Worm (Caenorhabditis elegans): Measurements from ENCODE around the gene ncs-5.

ncs-5 gene

DNA sequence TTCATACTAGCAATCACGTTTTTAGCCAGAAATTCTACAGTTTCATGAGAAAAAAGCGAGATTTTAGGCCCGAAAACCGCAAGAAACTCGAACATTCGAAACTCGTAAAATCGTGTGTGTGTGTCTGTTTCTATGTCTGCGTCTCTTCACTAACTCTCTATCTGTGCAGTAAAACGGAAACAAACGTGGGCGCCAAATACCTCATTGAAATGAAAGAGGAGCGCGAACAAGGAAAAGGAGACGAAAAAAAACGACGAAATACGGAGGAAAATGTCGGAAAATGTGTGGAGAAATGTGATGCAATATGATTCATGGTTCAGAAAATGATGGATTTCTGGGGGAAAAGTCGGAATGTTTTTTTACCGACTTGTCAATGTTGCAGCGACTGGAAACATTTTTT, 49.0 kb downstream of the ncs-5 start (continued):
- TF ChIP-seq hpl-2 (GFP tag; optimal IDR thresholded peaks at IDR 0.05) (no peak), lir-3 (tag; optimal IDR thresholded peaks at IDR 0.05; ENCODE audit: poor library complexity) (no peak), nhr-20 (tag; optimal IDR thresholded peaks at IDR 0.05) (no peak), unc-30 (tag; optimal IDR thresholded peaks at IDR 0.05) (no peak), mep-1 (tag; optimal IDR thresholded peaks at IDR 0.05) (peak; percentile 71), fkh-10 (GFP tag; optimal IDR thresholded peaks at IDR 0.05) (no peak), skn-1 (tag; optimal IDR thresholded peaks at IDR 0.05) (peak; percentile 39), isw-1 (GFP tag; IDR thresholded peaks at IDR 0.05) (no peak), ceh-90 (tag; optimal IDR thresholded peaks at IDR 0.05) (no peak), snu-23 (GFP tag; optimal IDR thresholded peaks at IDR 0.05) (peak; percentile 49), zip-4 (GFP tag; optimal IDR thresholded peaks at IDR 0.05) (no peak), fos-1 (tag; optimal IDR thresholded peaks at IDR 0.05) (no peak), elt-3 (tag; optimal IDR thresholded peaks at IDR 0.05) (peak in 2 of 6 experiments; percentile 3 to 6), efl-3 (GFP tag; optimal IDR thresholded peaks at IDR 0.05) (no peak), ceh-88 (GFP tag; IDR thresholded peaks at IDR 0.05) (no peak)

- TF ChIP-seq ceh-88 (GFP tag; IDR thresholded peaks at IDR 0.05) = no peak
- peak; percentile 3 for TF ChIP-seq elt-2 (tag; optimal IDR thresholded peaks at IDR 0.05)
These were observed 51.4 kb downstream of the ncs-5 start for ce11 chrV:18870955-18871354.

- TF ChIP-seq nhr-71 (tag; optimal IDR thresholded peaks at IDR 0.05) (no peak), ceh-90 (tag; optimal IDR thresholded peaks at IDR 0.05) (no peak), xbp-1 (tag; optimal IDR thresholded peaks at IDR 0.05) (no peak), Y116A8C.19 (tag; optimal IDR thresholded peaks at IDR 0.05; ENCODE audit: borderline replicate concordance) (no peak), vab-15 (tag; optimal IDR thresholded peaks at IDR 0.05) (no peak), grh-1 (GFP tag; IDR thresholded peaks at IDR 0.05) (no peak), zip-4 (GFP tag; optimal IDR thresholded peaks at IDR 0.05) (no peak), mep-1 (tag; optimal IDR thresholded peaks at IDR 0.05) (no peak), tlp-1 (tag; optimal IDR thresholded peaks at IDR 0.05) (no peak), hpl-2 (GFP tag; optimal IDR thresholded peaks at IDR 0.05) (no peak), C16A3.4 (tag; optimal IDR thresholded peaks at IDR 0.05) (no peak), nhr-47 (tag; optimal IDR thresholded peaks at IDR 0.05) (no peak), ztf-4 (tag; optimal IDR thresholded peaks at IDR 0.05) (no peak), ztf-11 (tag; optimal IDR thresholded peaks at IDR 0.05) (no peak), lin-14 (GFP tag; optimal IDR thresholded peaks at IDR 0.05) (no peak), hlh-17 (GFP tag; optimal IDR thresholded peaks at IDR 0.05; ENCODE audit: borderline replicate concordance) (no peak), dpl-1 (GFP tag; optimal IDR thresholded peaks at IDR 0.05) (no peak)
These were observed 54.3 kb downstream of the ncs-5 start, which contains the start of gene ceh-51 for ce11 chrV:18873833-18874232. Gene ceh-51 (plus strand): TSS chrV:18874133.

Data from whole organism, L1 larva.